Worm (Caenorhabditis elegans) whole organism, late embryonic: Measurements from ENCODE around the gene K09H11.11.

Source experiments
- Y22D7AL.16 ChIP-seq: sonication (generic microtip); optimal IDR thresholded peaks from 2 replicates; lab custom pipeline; 2016; ENCODE audit warnings: missing genetic modification characterization, missing compliant biosample characterization
- ceh-24 ChIP-seq: sonication (generic microtip); optimal IDR thresholded peaks from 2 replicates; lab custom pipeline; 2016; ENCODE audit warnings: mild to moderate bottlenecking, missing genetic modification characterization, missing compliant biosample characterization
- ceh-31 ChIP-seq: sonication (generic microtip); optimal IDR thresholded peaks from 2 replicates; lab custom pipeline; 2016; ENCODE audit warnings: missing genetic modification characterization, missing compliant biosample characterization
- elt-2 ChIP-seq: sonication (generic microtip); optimal IDR thresholded peaks from 2 replicates; lab custom pipeline; 2016; ENCODE audit warnings: missing genetic modification reagents, missing genetic modification characterization, missing compliant biosample characterization
- ets-4 ChIP-seq: sonication (generic microtip); optimal IDR thresholded peaks from 2 replicates; lab custom pipeline; 2016; ENCODE audit warnings: missing genetic modification characterization, missing compliant biosample characterization
- fax-1 ChIP-seq: sonication (generic microtip); optimal IDR thresholded peaks from 2 replicates; lab custom pipeline; 2016; ENCODE audit warnings: missing genotype, missing genetic modification characterization, missing compliant biosample characterization
- madf-2 ChIP-seq: sonication (generic microtip); optimal IDR thresholded peaks from 2 replicates; lab custom pipeline; 2017; ENCODE audit warnings: missing genetic modification characterization, missing compliant biosample characterization
- nhr-232 ChIP-seq: sonication (generic microtip); optimal IDR thresholded peaks from 2 replicates; lab custom pipeline; 2016; ENCODE audit warnings: missing genetic modification characterization, missing compliant biosample characterization
- pha-2 ChIP-seq: sonication (generic microtip); optimal IDR thresholded peaks from 2 replicates; lab custom pipeline; 2017; ENCODE audit warnings: mild to moderate bottlenecking, missing genetic modification characterization, missing compliant biosample characterization
- pha-4 ChIP-seq: fragments of 150-350 bp; optimal IDR thresholded peaks from 2 replicates; lab custom pipeline; 2018; ENCODE audit warnings: missing biosample characterization, missing genetic modification reagents, missing genetic modification characterization
- pqm-1 ChIP-seq: sonication (generic microtip); optimal IDR thresholded peaks from 2 replicates; lab custom pipeline; 2016; ENCODE audit warnings: missing genetic modification characterization, missing compliant biosample characterization

DNA sequence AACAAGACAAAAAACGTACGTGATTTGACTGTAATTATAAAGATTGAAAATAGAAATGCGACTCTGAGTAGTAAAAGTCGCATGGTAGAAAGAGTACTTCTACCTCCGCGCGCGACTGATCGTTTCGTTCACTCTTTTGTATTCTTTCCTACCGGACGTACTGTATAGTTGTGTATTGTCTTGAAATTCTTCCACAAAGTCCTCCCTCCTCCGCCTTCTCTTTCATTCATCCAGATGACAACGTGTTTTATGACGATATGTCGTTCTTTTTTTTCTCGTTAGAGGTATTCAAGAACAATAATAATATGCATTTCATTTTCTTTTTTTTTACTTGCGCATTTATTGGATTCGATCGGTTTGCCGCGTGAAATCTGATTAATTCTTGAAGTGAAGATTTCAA lies 28.6 kb downstream of the K09H11.11 start, which contains the start of gene K09H11.4:
- TF ChIP-seq madf-2 (tag; lab: Kevin White, UChicago) (no peak), ets-4 (no peak), pha-2 (tag; lab: Kevin White, UChicago) (no peak), ceh-24 (tag; lab: Kevin White, UChicago) (no peak), pha-4 (no peak), ceh-31 (tag; lab: Kevin White, UChicago) (no peak), nhr-232 (tag; lab: Kevin White, UChicago) (no peak), fax-1 (no peak), Y22D7AL.16 (tag; lab: Kevin White, UChicago) (no peak), pqm-1 (tag; lab: Kevin White, UChicago) (no peak), elt-2 (no peak)
